Fruit fly (Drosophila melanogaster) whole organism, embryonic: ENCODE measurements around the gene CG10802.

ENCODE experiments used
- Ada2b ChIP-seq: fragments of 200-800 bp; sonication (Bioruptor generic); IDR thresholded peaks from 2 replicates; pipeline ENCODE4 v1.3.6; 2022; ENCODE audit warnings: missing biosample characterization, missing genetic modification characterization
- BEAF-32 ChIP-seq: fragments of 200-800 bp; sonication (Bioruptor generic); optimal IDR thresholded peaks from 3 replicates; lab custom pipeline; 2017; ENCODE audit warnings: missing biosample characterization, missing genetic modification characterization, mild to moderate bottlenecking, moderate library complexity, missing genetic modification reagents
- Bdp1 ChIP-seq: fragments of 200-800 bp; sonication (Bioruptor generic); optimal IDR thresholded peaks from 3 replicates; lab custom pipeline; 2016; ENCODE audit warnings: missing biosample characterization, missing genetic modification characterization
- CG10321 ChIP-seq: fragments of 200-800 bp; sonication (Bioruptor generic); IDR thresholded peaks from 2 replicates; pipeline ENCODE4 v1.3.6; 2022; ENCODE audit warnings: missing biosample characterization, missing genetic modification characterization
- CG12155 ChIP-seq: fragments of 200-800 bp; sonication (Bioruptor generic); optimal IDR thresholded peaks from 3 replicates; lab custom pipeline; 2016; ENCODE audit warnings: missing biosample characterization, missing genetic modification characterization
- CG15011 ChIP-seq: fragments of 200-800 bp; sonication (Bioruptor generic); optimal IDR thresholded peaks from 3 replicates; lab custom pipeline; 2018; ENCODE audit warnings: missing biosample characterization, mild to moderate bottlenecking, missing genetic modification characterization
- CG15269 ChIP-seq: fragments of 200-800 bp; sonication (Bioruptor generic); optimal IDR thresholded peaks from 2 replicates; lab custom pipeline; 2018; ENCODE audit warnings: missing biosample characterization, mild to moderate bottlenecking, missing genetic modification characterization, moderate library complexity
- CG1529 ChIP-seq: fragments of 200-800 bp; sonication (Bioruptor generic); optimal IDR thresholded peaks from 3 replicates; lab custom pipeline; 2018; ENCODE audit warnings: missing biosample characterization, missing genetic modification characterization
- CG16779 ChIP-seq: fragments of 200-800 bp; sonication (Bioruptor generic); IDR thresholded peaks from 2 replicates; pipeline ENCODE4 v1.3.6; 2022; ENCODE audit warnings: missing biosample characterization, missing genetic modification characterization
- CG18599 ChIP-seq: fragments of 200-800 bp; sonication (Bioruptor generic); optimal IDR thresholded peaks from 3 replicates; lab custom pipeline; 2017; ENCODE audit warnings: missing biosample characterization, missing genetic modification characterization, mild to moderate bottlenecking, moderate library complexity, missing genetic modification reagents
- CG3163 ChIP-seq: fragments of 200-800 bp; sonication (Bioruptor generic); optimal IDR thresholded peaks from 3 replicates; lab custom pipeline; 2016; ENCODE audit warnings: missing biosample characterization, missing genetic modification characterization
- CG32767 ChIP-seq: fragments of 200-800 bp; sonication (Bioruptor generic); IDR thresholded peaks from 2 replicates; pipeline ENCODE4 v1.3.6; 2022; ENCODE audit warnings: missing biosample characterization, missing genetic modification characterization
- CG33213 ChIP-seq: fragments of 200-800 bp; sonication (Bioruptor generic); optimal IDR thresholded peaks from 3 replicates; lab custom pipeline; 2016; ENCODE audit warnings: missing biosample characterization, missing genetic modification characterization
- CG34376 ChIP-seq: fragments of 200-800 bp; sonication (Bioruptor generic); optimal IDR thresholded peaks from 2 replicates; lab custom pipeline; 2018; ENCODE audit warnings: missing biosample characterization, mild to moderate bottlenecking, missing genetic modification characterization
- D19B ChIP-seq: fragments of 200-800 bp; sonication (Bioruptor generic); optimal IDR thresholded peaks from 2 replicates; lab custom pipeline; 2017; ENCODE audit warnings: missing biosample characterization, mild to moderate bottlenecking, missing genetic modification characterization
- HLH4C ChIP-seq: fragments of 200-800 bp; sonication (Bioruptor generic); IDR thresholded peaks from 3 replicates; pipeline ENCODE4 v1.3.6; 2022; ENCODE audit warnings: missing biosample characterization, missing genetic modification characterization; ENCODE audit not compliant: partially characterized antibody
- Jarid2 ChIP-seq: fragments of 200-800 bp; sonication (Bioruptor generic); optimal IDR thresholded peaks from 3 replicates; lab custom pipeline; 2017; ENCODE audit warnings: mild to moderate bottlenecking, missing biosample characterization, missing genetic modification reagents, missing genetic modification characterization
- Med ChIP-seq: fragments of 200-800 bp; sonication (Bioruptor generic); peaks from one replicate; lab custom pipeline; 2016; ENCODE audit warnings: missing biosample characterization, missing genetic modification characterization, mild to moderate bottlenecking, inconsistent platforms, moderate library complexity
- Oli ChIP-seq: fragments of 200-800 bp; sonication (Bioruptor generic); optimal IDR thresholded peaks from 2 replicates; lab custom pipeline; 2018; ENCODE audit warnings: missing biosample characterization, mild to moderate bottlenecking, missing genetic modification characterization, moderate library complexity
- Ptx1 ChIP-seq: fragments of 200-800 bp; sonication (Bioruptor generic); IDR thresholded peaks from 2 replicates; pipeline ENCODE4 v1.3.6; 2022; ENCODE audit warnings: missing biosample characterization, missing genetic modification characterization
- cas ChIP-seq: fragments of 200-800 bp; sonication (Bioruptor generic); IDR thresholded peaks from 2 replicates; pipeline ENCODE4 v1.3.6; 2022; ENCODE audit warnings: missing biosample characterization, missing genetic modification characterization
- ci ChIP-seq: fragments of 200-800 bp; sonication (Bioruptor generic); IDR thresholded peaks from 3 replicates; pipeline ENCODE4 v1.3.6; 2022; ENCODE audit warnings: missing biosample characterization, missing genetic modification characterization
- cwo ChIP-seq: fragments of 200-800 bp; sonication (Bioruptor generic); optimal IDR thresholded peaks from 3 replicates; lab custom pipeline; 2017; ENCODE audit warnings: missing biosample characterization, missing genetic modification characterization, mild to moderate bottlenecking, moderate library complexity, missing genetic modification reagents
- dysf ChIP-seq: fragments of 200-800 bp; sonication (Bioruptor generic); IDR thresholded peaks from 3 replicates; pipeline ENCODE4 v1.3.6; 2022; ENCODE audit warnings: missing biosample characterization, missing genetic modification characterization
- gcm2 ChIP-seq: fragments of 200-800 bp; sonication (Bioruptor generic); optimal IDR thresholded peaks from 2 replicates; lab custom pipeline; 2016; ENCODE audit warnings: missing biosample characterization, missing genetic modification characterization
- grn ChIP-seq: fragments of 200-800 bp; sonication (Bioruptor generic); optimal IDR thresholded peaks from 3 replicates; lab custom pipeline; 2017; ENCODE audit warnings: missing biosample characterization, missing genetic modification characterization
- gsb-n ChIP-seq: fragments of 200-800 bp; sonication (Bioruptor generic); optimal IDR thresholded peaks from 3 replicates; lab custom pipeline; 2018; ENCODE audit warnings: missing biosample characterization, mild to moderate bottlenecking, missing genetic modification characterization
- inv ChIP-seq: fragments of 200-800 bp; sonication (Bioruptor generic); IDR thresholded peaks from 2 replicates; pipeline ENCODE4 v1.3.6; 2022; ENCODE audit warnings: missing biosample characterization, missing genetic modification characterization; ENCODE audit not compliant: partially characterized antibody
- lola ChIP-seq, 3 experiments: fragments of >200 bp in 2 of 3; fragments of 200-800 bp in 1 of 3; sonication (Bioruptor generic) in 1 of 3; optimal IDR thresholded peaks; 2 replicates each; lab custom pipeline; 2017 to 2019; ENCODE audit warnings: missing biosample characterization in 3 of 3, missing genetic modification characterization in 3 of 3, mild to moderate bottlenecking in 1 of 3, moderate library complexity in 1 of 3
- luna ChIP-seq: fragments of 200-800 bp; sonication (Bioruptor generic); optimal IDR thresholded peaks from 2 replicates; lab custom pipeline; 2016; ENCODE audit warnings: missing biosample characterization, missing genetic modification characterization
- mirr ChIP-seq: fragments of 200-800 bp; sonication (Bioruptor generic); optimal IDR thresholded peaks from 3 replicates; lab custom pipeline; 2018; ENCODE audit warnings: missing biosample characterization, mild to moderate bottlenecking, missing genetic modification characterization
- nom ChIP-seq: fragments of 200-800 bp; sonication (Bioruptor generic); optimal IDR thresholded peaks from 2 replicates; lab custom pipeline; 2017; ENCODE audit warnings: missing biosample characterization, missing genetic modification characterization, mild to moderate bottlenecking, moderate library complexity, missing genetic modification reagents
- otp ChIP-seq: fragments of 200-800 bp; sonication (Bioruptor generic); IDR thresholded peaks from 3 replicates; pipeline ENCODE4, ENCODE4 v1.3.6; 2022; ENCODE audit warnings: missing biosample characterization, missing genetic modification characterization
- pb ChIP-seq: fragments of 200-800 bp; sonication (Bioruptor generic); optimal IDR thresholded peaks from 3 replicates; lab custom pipeline; 2016; ENCODE audit warnings: missing biosample characterization, missing genetic modification characterization
- pnt ChIP-seq: fragments of 200-800 bp; sonication (Bioruptor generic); optimal IDR thresholded peaks from 3 replicates; lab custom pipeline; 2016; ENCODE audit warnings: missing biosample characterization, missing genetic modification characterization
- psq ChIP-seq: fragments of 200-800 bp; sonication (Bioruptor generic); optimal IDR thresholded peaks from 2 replicates; lab custom pipeline; 2017; ENCODE audit warnings: missing biosample characterization, missing genetic modification characterization
- rib ChIP-seq: fragments of 200-800 bp; sonication (Bioruptor generic); IDR thresholded peaks from 2 replicates; pipeline ENCODE4 v1.3.6; 2022; ENCODE audit warnings: missing biosample characterization, missing genetic modification characterization
- salm ChIP-seq: fragments of 200-800 bp; sonication (Bioruptor generic); optimal IDR thresholded peaks from 2 replicates; lab custom pipeline; 2018; ENCODE audit warnings: missing biosample characterization, mild to moderate bottlenecking, missing genetic modification characterization
- scrt ChIP-seq: fragments of 200-800 bp; sonication (Bioruptor generic); optimal IDR thresholded peaks from 2 replicates; lab custom pipeline; 2018; ENCODE audit warnings: missing biosample characterization, mild to moderate bottlenecking, missing genetic modification characterization, moderate library complexity
- sd ChIP-seq: fragments of 200-800 bp; sonication (Bioruptor generic); optimal IDR thresholded peaks from 3 replicates; lab custom pipeline; 2018; ENCODE audit warnings: missing biosample characterization, mild to moderate bottlenecking, missing genetic modification characterization, moderate library complexity
- sisA ChIP-seq: fragments of 200-800 bp; sonication (Bioruptor generic); IDR thresholded peaks from 2 replicates; pipeline ENCODE4 v1.3.6; 2022; ENCODE audit warnings: missing biosample characterization, missing genetic modification characterization
- ssp ChIP-seq: fragments of 200-800 bp; sonication (Bioruptor generic); IDR thresholded peaks from 2 replicates; pipeline ENCODE4 v1.3.6; 2022; ENCODE audit warnings: missing biosample characterization, missing genetic modification characterization
- stc ChIP-seq: fragments of 200-800 bp; sonication (Bioruptor generic); IDR thresholded peaks from 2 replicates; pipeline ENCODE4 v1.3.6; 2022; ENCODE audit warnings: missing biosample characterization, missing genetic modification characterization
- sug ChIP-seq: fragments of 200-800 bp; optimal IDR thresholded peaks from 2 replicates; lab custom pipeline; 2019; ENCODE audit warnings: missing biosample characterization, mild to moderate bottlenecking, missing genetic modification characterization, moderate library complexity
- tgo ChIP-seq: fragments of 200-800 bp; sonication (Bioruptor generic); IDR thresholded peaks from 3 replicates; pipeline ENCODE4 v1.3.6; 2022; ENCODE audit warnings: missing biosample characterization, missing genetic modification characterization
- yki ChIP-seq: fragments of >200 bp; optimal IDR thresholded peaks from 3 replicates; lab custom pipeline; 2018

CG10802 gene

dm6 chrX:3443902-3444301 lies 38.9 kb upstream of the CG10802 start (continued):
- TF ChIP-seq inv = no peak
- no peak for TF ChIP-seq nom (GFP tag; lab: Kevin White, UChicago)
- no peak for TF ChIP-seq lola (GFP tag; optimal IDR thresholded peaks at IDR 0.05; lab: Kevin White, UChicago)
- no peak for TF ChIP-seq pnt (GFP tag; lab: Kevin White, UChicago)
- no peak for TF ChIP-seq D19B (GFP tag; lab: Kevin White, UChicago)
- no peak for TF ChIP-seq yki
- no peak for TF ChIP-seq CG12155 (GFP tag; lab: Kevin White, UChicago)
- TF ChIP-seq stc (GFP tag; lab: Robert Waterston, UW) = no peak
- TF ChIP-seq Jarid2 (GFP tag; lab: Kevin White, UChicago) = no peak
- TF ChIP-seq sug = peak; percentile 58
- no peak for TF ChIP-seq CG16779 (GFP tag; lab: Robert Waterston, UW)
- no peak for TF ChIP-seq tgo (GFP tag; lab: Robert Waterston, UW)
- no peak for TF ChIP-seq gcm2 (GFP tag; lab: Kevin White, UChicago)
- no peak for TF ChIP-seq CG32767 (GFP tag; lab: Robert Waterston, UW)
- TF ChIP-seq sisA (GFP tag; lab: Robert Waterston, UW) = no peak
- TF ChIP-seq CG15011 (GFP tag; lab: Kevin White, UChicago) = no peak
- no peak for TF ChIP-seq rib (GFP tag; lab: Robert Waterston, UW)
- TF ChIP-seq HLH4C (GFP tag; lab: Robert Waterston, UW) = no peak
- no peak for TF ChIP-seq scrt
- TF ChIP-seq psq = no peak
- no peak for TF ChIP-seq dysf (GFP tag; lab: Robert Waterston, UW)
- no peak for TF ChIP-seq gsb-n (tag; lab: Kevin White, UChicago)
- no peak for TF ChIP-seq luna (GFP tag; lab: Kevin White, UChicago)
- TF ChIP-seq CG10321 (GFP tag; lab: Robert Waterston, UW) = no peak
- TF ChIP-seq Ada2b (GFP tag; lab: Robert Waterston, UW) = no peak
- peak; percentile 32 for TF ChIP-seq Med (GFP tag; lab: Kevin White, UChicago)
- no peak for TF ChIP-seq BEAF-32 (GFP tag; lab: Kevin White, UChicago)
- peak; percentile 69 for TF ChIP-seq mirr (GFP tag; lab: Kevin White, UChicago)
- peak; percentile 12 for TF ChIP-seq CG18599 (GFP tag; lab: Kevin White, UChicago)
- no peak for TF ChIP-seq CG1529 (GFP tag; lab: Kevin White, UChicago)
- no peak for TF ChIP-seq ssp (GFP tag; lab: Robert Waterston, UW)
- TF ChIP-seq cwo (GFP tag; lab: Kevin White, UChicago) = peak; percentile 85
- no peak for TF ChIP-seq Oli (tag; lab: Kevin White, UChicago)
- no peak for TF ChIP-seq otp (GFP tag; lab: Robert Waterston, UW)
- no peak for TF ChIP-seq CG33213 (GFP tag; lab: Kevin White, UChicago)
- peak; percentile 49 for TF ChIP-seq sd (tag; lab: Kevin White, UChicago)
- TF ChIP-seq salm (tag; lab: Kevin White, UChicago) = no peak
- TF ChIP-seq CG34376 (GFP tag; lab: Kevin White, UChicago) = peak; percentile 40
- no peak for TF ChIP-seq ci (GFP tag; lab: Robert Waterston, UW)
- no peak for TF ChIP-seq CG3163 (GFP tag; lab: Kevin White, UChicago)
- no peak for TF ChIP-seq CG15269 (tag; lab: Kevin White, UChicago)
- no peak for TF ChIP-seq Bdp1 (GFP tag; lab: Kevin White, UChicago)
- no peak for TF ChIP-seq pb (GFP tag; lab: Kevin White, UChicago)
- no peak for TF ChIP-seq Ptx1 (GFP tag; lab: Robert Waterston, UW)
- TF ChIP-seq cas = no peak
- peak; percentile 55 for TF ChIP-seq grn (GFP tag; lab: Kevin White, UChicago)
